Fruit fly (Drosophila melanogaster) whole organism, embryonic: Measurements from ENCODE around the gene CG14820.

Source experiments
- Bdp1 ChIP-seq: fragments of 200-800 bp; sonication (Bioruptor generic); optimal IDR thresholded peaks from 3 replicates; lab custom pipeline; 2016; ENCODE audit warnings: missing biosample characterization, missing genetic modification characterization
- CG10366 ChIP-seq: fragments of 200-800 bp; sonication (Bioruptor generic); IDR thresholded peaks from 2 replicates; pipeline ENCODE4 v1.3.6; 2022; ENCODE audit warnings: missing biosample characterization, missing genetic modification characterization
- CG11085 ChIP-seq: fragments of 200-800 bp; sonication (Bioruptor generic); IDR thresholded peaks from 2 replicates; pipeline ENCODE4 v1.3.6; 2022; ENCODE audit warnings: missing biosample characterization, missing genetic modification characterization
- CG11696 ChIP-seq: fragments of 200-800 bp; sonication (Bioruptor generic); IDR thresholded peaks from 2 replicates; pipeline ENCODE4 v1.3.6; 2022; ENCODE audit warnings: missing biosample characterization, missing genetic modification characterization
- CG12155 ChIP-seq: fragments of 200-800 bp; sonication (Bioruptor generic); optimal IDR thresholded peaks from 3 replicates; lab custom pipeline; 2016; ENCODE audit warnings: missing biosample characterization, missing genetic modification characterization
- CG12236 ChIP-seq: fragments of 200-800 bp; sonication (Bioruptor generic); optimal IDR thresholded peaks from 2 replicates; lab custom pipeline; 2016; ENCODE audit warnings: missing biosample characterization, missing genetic modification characterization
- CG13424 ChIP-seq: fragments of 200-800 bp; sonication (Bioruptor generic); optimal IDR thresholded peaks from 2 replicates; lab custom pipeline; 2019; ENCODE audit warnings: missing biosample characterization, mild to moderate bottlenecking, missing genetic modification characterization, moderate library complexity
- CG18619 ChIP-seq: fragments of 200-800 bp; sonication (Bioruptor generic); optimal IDR thresholded peaks from 3 replicates; lab custom pipeline; 2017; ENCODE audit warnings: missing biosample characterization, mild to moderate bottlenecking, missing genetic modification characterization
- CG2120 ChIP-seq: fragments of 200-800 bp; sonication (Bioruptor generic); optimal IDR thresholded peaks from 3 replicates; lab custom pipeline; 2016; ENCODE audit warnings: missing biosample characterization, missing genetic modification characterization
- CG2129 ChIP-seq: fragments of 200-800 bp; sonication (Bioruptor generic); IDR thresholded peaks from 2 replicates; pipeline ENCODE4 v1.3.6; 2022; ENCODE audit warnings: missing biosample characterization, missing genetic modification characterization; ENCODE audit not compliant: partially characterized antibody
- CG2889 ChIP-seq: fragments of 200-800 bp; sonication (Bioruptor generic); IDR thresholded peaks from 3 replicates; pipeline ENCODE4 v1.3.6; 2022; ENCODE audit warnings: missing biosample characterization, missing genetic modification characterization
- CG31365 ChIP-seq: fragments of 200-800 bp; sonication (Bioruptor generic); optimal IDR thresholded peaks from 2 replicates; lab custom pipeline; 2018; ENCODE audit warnings: missing biosample characterization, mild to moderate bottlenecking, missing genetic modification characterization
- CG34422 ChIP-seq: fragments of 200-800 bp; sonication (Bioruptor generic); IDR thresholded peaks from 3 replicates; pipeline ENCODE4 v1.3.6; 2022; ENCODE audit warnings: missing biosample characterization, missing genetic modification characterization
- CG4282 ChIP-seq: fragments of 200-800 bp; sonication (Bioruptor generic); optimal IDR thresholded peaks from 2 replicates; lab custom pipeline; 2016; ENCODE audit warnings: missing biosample characterization, missing genetic modification characterization
- CG4617 ChIP-seq: fragments of 200-800 bp; sonication (Bioruptor generic); optimal IDR thresholded peaks from 3 replicates; lab custom pipeline; 2016; ENCODE audit warnings: missing biosample characterization, missing genetic modification characterization, borderline replicate concordance
- CG6765 ChIP-seq: fragments of 200-800 bp; sonication (Bioruptor generic); optimal IDR thresholded peaks from 3 replicates; lab custom pipeline; 2017; ENCODE audit warnings: missing biosample characterization, mild to moderate bottlenecking, missing genetic modification characterization
- CG8281 ChIP-seq: fragments of 200-800 bp; sonication (Bioruptor generic); optimal IDR thresholded peaks from 2 replicates; lab custom pipeline; 2018; ENCODE audit warnings: missing biosample characterization, mild to moderate bottlenecking, missing genetic modification characterization, moderate library complexity
- CG8388 ChIP-seq: fragments of 200-800 bp; sonication (Bioruptor generic); optimal IDR thresholded peaks from 2 replicates; lab custom pipeline; 2019; ENCODE audit warnings: missing biosample characterization, mild to moderate bottlenecking, missing genetic modification characterization, moderate library complexity
- CG8478 ChIP-seq: fragments of >200 bp; optimal IDR thresholded peaks from 2 replicates; lab custom pipeline; 2018
- CG8944 ChIP-seq: fragments of 200-800 bp; sonication (Bioruptor generic); optimal IDR thresholded peaks from 3 replicates; lab custom pipeline; 2016; ENCODE audit warnings: missing biosample characterization, missing genetic modification characterization
- CoRest ChIP-seq: fragments of 200-800 bp; sonication (Bioruptor generic); optimal IDR thresholded peaks from 3 replicates; lab custom pipeline; 2018; ENCODE audit warnings: missing biosample characterization, mild to moderate bottlenecking, missing genetic modification characterization, moderate library complexity
- Doc2 ChIP-seq: fragments of 200-800 bp; sonication (Bioruptor generic); IDR thresholded peaks from 2 replicates; pipeline ENCODE4 v1.3.6; 2022; ENCODE audit warnings: missing biosample characterization, missing genetic modification characterization
- Doc3 ChIP-seq: fragments of 200-800 bp; sonication (Bioruptor generic); IDR thresholded peaks from 3 replicates; pipeline ENCODE4 v1.3.6; 2022; ENCODE audit warnings: missing biosample characterization, missing genetic modification characterization; ENCODE audit not compliant: partially characterized antibody
- Drgx ChIP-seq: fragments of 200-800 bp; sonication (Bioruptor generic); IDR thresholded peaks from 2 replicates; pipeline ENCODE4 v1.3.6; 2022; ENCODE audit warnings: missing biosample characterization, missing genetic modification characterization
- Fer2 ChIP-seq: fragments of 200-800 bp; sonication (Bioruptor generic); optimal IDR thresholded peaks from 2 replicates; lab custom pipeline; 2018; ENCODE audit warnings: missing biosample characterization, mild to moderate bottlenecking, missing genetic modification characterization, moderate library complexity
- HLH3B ChIP-seq: fragments of 200-800 bp; sonication (Bioruptor generic); IDR thresholded peaks from 2 replicates; pipeline ENCODE4 v1.3.6; 2022; ENCODE audit warnings: missing biosample characterization, missing genetic modification characterization
- Hr51 ChIP-seq, 2 experiments: fragments of 200-800 bp; sonication (Bioruptor generic); optimal IDR thresholded peaks; 2 replicates in 1 of 2; 3 replicates in 1 of 2; lab custom pipeline; 2016 to 2018; ENCODE audit warnings: missing biosample characterization in 2 of 2, missing genetic modification characterization in 2 of 2, mild to moderate bottlenecking in 1 of 2, moderate library complexity in 1 of 2
- Lhr ChIP-seq: fragments of 200-800 bp; sonication (Bioruptor generic); optimal IDR thresholded peaks from 3 replicates; lab custom pipeline; 2017; ENCODE audit warnings: mild to moderate bottlenecking, missing biosample characterization, missing genetic modification reagents, missing genetic modification characterization
- NK7.1 ChIP-seq: fragments of 200-800 bp; sonication (Bioruptor generic); optimal IDR thresholded peaks from 3 replicates; lab custom pipeline; 2016; ENCODE audit warnings: missing biosample characterization, missing genetic modification characterization
- Nf-YB ChIP-seq: fragments of 200-800 bp; sonication (Bioruptor generic); optimal IDR thresholded peaks from 3 replicates; lab custom pipeline; 2019; ENCODE audit warnings: missing biosample characterization, mild to moderate bottlenecking, missing genetic modification characterization, moderate library complexity
- Ravus ChIP-seq: fragments of 200-800 bp; sonication (Bioruptor generic); IDR thresholded peaks from 2 replicates; pipeline ENCODE4 v1.3.6; 2022; ENCODE audit warnings: missing biosample characterization, missing genetic modification characterization
- Side ChIP-seq: fragments of 200-800 bp; sonication (Bioruptor generic); optimal IDR thresholded peaks from 2 replicates; lab custom pipeline; 2016; ENCODE audit warnings: missing biosample characterization, missing genetic modification characterization
- Sox100B ChIP-seq: fragments of 200-800 bp; sonication (Bioruptor generic); optimal IDR thresholded peaks from 3 replicates; lab custom pipeline; 2018; ENCODE audit warnings: missing biosample characterization, mild to moderate bottlenecking, missing genetic modification characterization
- abd-A ChIP-seq: fragments of 200-800 bp; sonication (Bioruptor generic); optimal IDR thresholded peaks from 3 replicates; lab custom pipeline; 2019; ENCODE audit warnings: missing biosample characterization, mild to moderate bottlenecking, missing genetic modification characterization, moderate library complexity
- ato ChIP-seq: fragments of 200-800 bp; sonication (Bioruptor generic); IDR thresholded peaks from 2 replicates; pipeline ENCODE4 v1.3.6; 2022; ENCODE audit warnings: missing biosample characterization, missing genetic modification characterization; ENCODE audit not compliant: partially characterized antibody
- chinmo ChIP-seq: fragments of 200-800 bp; sonication (Bioruptor generic); IDR thresholded peaks from 4 replicates; pipeline ENCODE4 v1.3.6; 2022; ENCODE audit warnings: missing biosample characterization, missing genetic modification characterization; ENCODE audit not compliant: partially characterized antibody
- chm ChIP-seq: fragments of 200-800 bp; sonication (Bioruptor generic); IDR thresholded peaks from 2 replicates; pipeline ENCODE4 v1.3.6; 2022; ENCODE audit warnings: missing biosample characterization, missing genetic modification characterization
- ci ChIP-seq: fragments of 200-800 bp; sonication (Bioruptor generic); IDR thresholded peaks from 3 replicates; pipeline ENCODE4 v1.3.6; 2022; ENCODE audit warnings: missing biosample characterization, missing genetic modification characterization
- crc ChIP-seq: fragments of 200-800 bp; sonication (Bioruptor generic); optimal IDR thresholded peaks from 2 replicates; lab custom pipeline; 2016; ENCODE audit warnings: missing biosample characterization, missing genetic modification characterization
- crol ChIP-seq: fragments of 200-800 bp; sonication (Bioruptor generic); IDR thresholded peaks from 2 replicates; pipeline ENCODE4 v1.3.6; 2022; ENCODE audit warnings: missing biosample characterization, missing genetic modification characterization
- emc ChIP-seq: fragments of 200-800 bp; sonication (Bioruptor generic); optimal IDR thresholded peaks from 2 replicates; lab custom pipeline; 2016; ENCODE audit warnings: missing biosample characterization, missing genetic modification characterization
- ken ChIP-seq: fragments of 200-800 bp; sonication (Bioruptor generic); IDR thresholded peaks from 3 replicates; pipeline ENCODE4 v1.3.6; 2022; ENCODE audit warnings: missing biosample characterization, missing genetic modification characterization
- lilli ChIP-seq: fragments of 200-800 bp; sonication (Bioruptor generic); optimal IDR thresholded peaks from 3 replicates; lab custom pipeline; 2016; ENCODE audit warnings: missing biosample characterization, missing genetic modification characterization
- mld ChIP-seq: fragments of 200-800 bp; sonication (Bioruptor generic); IDR thresholded peaks from 3 replicates; pipeline ENCODE4 v1.3.6; 2022; ENCODE audit warnings: missing biosample characterization, missing genetic modification characterization; ENCODE audit not compliant: partially characterized antibody
- odd ChIP-seq: fragments of 200-800 bp; sonication (Bioruptor generic); optimal IDR thresholded peaks from 2 replicates; lab custom pipeline; 2017; ENCODE audit warnings: missing biosample characterization, mild to moderate bottlenecking, missing genetic modification characterization
- pan ChIP-seq, 4 experiments: fragments of >200 bp in 3 of 4; fragments of 200-800 bp in 1 of 4; sonication (Bioruptor generic) in 1 of 4; optimal IDR thresholded peaks in 3 of 4; IDR thresholded peaks in 1 of 4; 2 replicates each; pipeline versions ENCODE4 v1.3.6 to Lab custom; 2017 to 2022; ENCODE audit warnings: missing biosample characterization in 2 of 4, missing genetic modification characterization in 2 of 4, mixed read lengths in 1 of 4
- ranshi ChIP-seq: fragments of 200-800 bp; sonication (Bioruptor generic); IDR thresholded peaks from 2 replicates; pipeline ENCODE4 v1.3.6; 2022; ENCODE audit warnings: missing biosample characterization, missing genetic modification characterization
- slou ChIP-seq: fragments of 200-800 bp; sonication (Bioruptor generic); optimal IDR thresholded peaks from 3 replicates; lab custom pipeline; 2016; ENCODE audit warnings: missing biosample characterization, missing genetic modification characterization
- sug ChIP-seq: fragments of 200-800 bp; optimal IDR thresholded peaks from 2 replicates; lab custom pipeline; 2019; ENCODE audit warnings: missing biosample characterization, mild to moderate bottlenecking, missing genetic modification characterization, moderate library complexity
- vvl ChIP-seq: fragments of 200-800 bp; sonication (Bioruptor generic); IDR thresholded peaks from 2 replicates; pipeline ENCODE4 v1.3.6; 2022; ENCODE audit warnings: missing biosample characterization, missing genetic modification characterization
- z ChIP-seq: fragments of 200-800 bp; sonication (Bioruptor generic); IDR thresholded peaks from 3 replicates; pipeline ENCODE4 v1.3.6; 2022; ENCODE audit warnings: missing biosample characterization, missing genetic modification characterization

Gene CG14820

dm6 chr3L:6903985-6904384 lies 28.7 kb upstream of the CG14820 start (continued):
- TF ChIP-seq Doc3 (GFP tag; lab: Robert Waterston, UW) (peak; percentile 12; the same call in 1 of the 3 replicates), CG31365 (no peak), chm (peak; percentile 80), CG12236 (no peak), crol (GFP tag; lab: Robert Waterston, UW) (peak; percentile 55), ken (no peak), HLH3B (GFP tag; lab: Robert Waterston, UW) (peak; percentile 27; the same call in 1 of the 2 replicates), Hr51 (GFP tag; optimal IDR thresholded peaks at IDR 0.05; lab: Kevin White, UChicago) (peak in 1 of 2 experiments; percentile 7), CG11696 (GFP tag; lab: Robert Waterston, UW) (no peak), Doc2 (GFP tag; lab: Robert Waterston, UW) (no peak), Sox100B (GFP tag; lab: Kevin White, UChicago) (no peak), Side (no peak), CG2889 (no peak), CG8281 (tag; lab: Kevin White, UChicago) (no peak), crc (GFP tag; lab: Kevin White, UChicago) (no peak), odd (GFP tag; lab: Kevin White, UChicago) (no peak), lilli (GFP tag; lab: Kevin White, UChicago) (peak; percentile 4), slou (GFP tag; lab: Kevin White, UChicago) (no peak), CG4282 (GFP tag; lab: Kevin White, UChicago) (no peak), abd-A (tag; lab: Kevin White, UChicago) (peak; percentile 63), Ravus (GFP tag; lab: Robert Waterston, UW) (no peak), mld (GFP tag; lab: Robert Waterston, UW) (no peak), Drgx (GFP tag; lab: Robert Waterston, UW) (peak; percentile 49; the same call in 1 of the 2 replicates), CG2120 (peak; percentile 1), CG13424 (tag; lab: Kevin White, UChicago) (no peak), Nf-YB (GFP tag; lab: Kevin White, UChicago) (peak; percentile 97), pan (optimal IDR thresholded peaks at IDR 0.05; lab: Kevin White, UChicago) (no peak), pan (GFP tag; optimal IDR thresholded peaks at IDR 0.05 in 1 of 2, IDR thresholded peaks at IDR 0.05 in 1 of 2) (peak in 1 of 2 experiments; percentile 72), CoRest (tag; lab: Kevin White, UChicago) (peak; percentile 68), vvl (GFP tag; lab: Robert Waterston, UW) (peak; percentile 81), emc (no peak), NK7.1 (GFP tag; lab: Kevin White, UChicago) (no peak), ranshi (no peak), CG2129 (GFP tag; lab: Robert Waterston, UW) (no peak), CG6765 (GFP tag; lab: Kevin White, UChicago) (no peak), z (GFP tag; lab: Robert Waterston, UW) (peak; percentile 68; the same call in 2 of the 3 replicates), CG12155 (GFP tag; lab: Kevin White, UChicago) (no peak), CG11085 (GFP tag; lab: Robert Waterston, UW) (no peak), Lhr (GFP tag; lab: Kevin White, UChicago) (no peak), CG34422 (GFP tag; lab: Robert Waterston, UW) (peak; percentile 73; the same call in 1 of the 3 replicates), CG8478 (lab: Kevin White, UChicago) (peak; percentile 98), CG8388 (GFP tag; lab: Kevin White, UChicago) (no peak), CG10366 (GFP tag; lab: Robert Waterston, UW) (0 out of 2 replicates have a peak, but pooled peaks have one; percentile 26), chinmo (GFP tag; lab: Robert Waterston, UW) (peak; percentile 90), CG4617 (GFP tag; lab: Kevin White, UChicago) (no peak), Bdp1 (peak; percentile 11), CG18619 (no peak), CG8944 (GFP tag; lab: Kevin White, UChicago) (no peak), sug (tag; lab: Kevin White, UChicago) (peak; percentile 34), ato (GFP tag; lab: Robert Waterston, UW) (peak; percentile 53), ci (GFP tag; lab: Robert Waterston, UW) (peak; percentile 79; the same call in 2 of the 3 replicates), Fer2 (tag; lab: Kevin White, UChicago) (no peak)
